Worm (Caenorhabditis elegans): ENCODE data around the gene T01C3.11.

T01C3.11 gene

DNA sequence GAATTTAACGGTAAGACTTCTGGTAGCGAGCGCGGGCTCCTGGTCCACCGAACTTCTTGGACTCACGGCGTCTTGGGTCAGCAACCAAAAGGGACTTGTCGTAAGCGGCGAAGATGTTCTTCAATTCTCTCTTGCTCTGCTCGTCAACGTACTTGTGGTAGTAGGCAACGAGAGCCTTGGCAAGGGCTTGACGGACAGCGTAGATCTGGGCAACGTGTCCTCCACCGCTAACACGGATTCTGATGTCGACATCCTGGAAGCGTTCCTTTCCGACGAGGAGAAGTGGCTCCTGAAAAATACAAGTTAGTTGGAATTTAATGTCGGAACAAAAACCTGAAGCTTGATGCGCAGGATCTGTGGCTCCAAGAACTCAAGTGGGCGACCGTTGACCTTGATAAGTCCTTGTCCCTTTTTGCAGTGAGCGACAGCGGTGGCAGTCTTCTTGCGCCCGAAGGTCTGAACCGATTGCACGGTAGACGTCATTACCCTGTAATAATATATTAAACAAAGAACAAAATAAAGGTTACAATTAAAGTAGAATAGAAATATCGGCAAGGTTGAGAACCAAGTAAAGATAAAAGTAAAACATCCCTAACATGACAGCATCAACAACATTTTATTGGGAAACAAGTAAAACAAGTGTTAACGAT is 845 bp downstream of the T01C3.11 start, which contains the start of gene rps-16:
Gene rps-16, minus strand, starts transcription at position 487 of the 650 bp plus-strand sequence.
- TF ChIP-seq che-1 (tag; optimal IDR thresholded peaks at IDR 0.05), result no peak
- TF ChIP-seq ceh-9 (tag; optimal IDR thresholded peaks at IDR 0.05), result no peak

DNA sequence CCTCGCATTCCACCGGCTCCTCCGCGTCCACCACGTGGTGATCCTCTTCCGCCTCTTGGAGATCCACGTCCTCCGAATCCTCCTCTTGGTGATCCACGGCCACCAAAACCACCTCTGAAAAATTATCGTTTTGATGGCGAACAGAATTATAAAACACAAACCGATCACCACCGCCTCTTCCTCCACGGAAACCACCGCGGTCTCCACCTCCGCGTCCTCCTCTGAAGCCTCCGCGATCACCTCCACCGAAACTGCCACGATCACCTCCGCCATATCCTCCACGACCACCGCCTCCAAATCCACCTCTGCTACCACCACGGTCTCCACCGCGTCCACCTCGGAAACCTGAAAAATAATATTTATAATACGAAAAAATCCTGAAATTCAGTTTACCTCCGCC is 2.2 kb downstream of the T01C3.11 start:
- TF ChIP-seq T23F11.4 (GFP tag; optimal IDR thresholded peaks at IDR 0.05), result no peak
- no peak for TF ChIP-seq pqm-1 (tag; optimal IDR thresholded peaks at IDR 0.05)
- TF ChIP-seq ceh-31 (tag; optimal IDR thresholded peaks at IDR 0.05), result no peak
- TF ChIP-seq gmeb-2 (tag; optimal IDR thresholded peaks at IDR 0.05), result no peak
- TF ChIP-seq pax-1 (tag; optimal IDR thresholded peaks at IDR 0.05), result no peak
- no peak for TF ChIP-seq nhr-232 (tag; optimal IDR thresholded peaks at IDR 0.05)
- no peak for TF ChIP-seq Y22D7AL.16 (tag; optimal IDR thresholded peaks at IDR 0.05)
- TF ChIP-seq pros-1 (tag; optimal IDR thresholded peaks at IDR 0.05), result no peak
- no peak for TF ChIP-seq elt-4 (tag; optimal IDR thresholded peaks at IDR 0.05)
- TF ChIP-seq ceh-6 (GFP tag; optimal IDR thresholded peaks at IDR 0.05), result no peak
- no peak for TF ChIP-seq hlh-30 (tag; optimal IDR thresholded peaks at IDR 0.05; ENCODE audit: insufficient read depth)
- no peak for TF ChIP-seq unc-3 (GFP tag; conservative IDR thresholded peaks at IDR 0.05)
- no peak for TF ChIP-seq unc-3 (tag; optimal IDR thresholded peaks at IDR 0.05)
- TF ChIP-seq rnt-1 (tag; optimal IDR thresholded peaks at IDR 0.05), result no peak
- no peak for TF ChIP-seq che-1 (tag; optimal IDR thresholded peaks at IDR 0.05)
- TF ChIP-seq ceh-48 (tag; optimal IDR thresholded peaks at IDR 0.05), result no peak
- TF ChIP-seq ceh-34 (tag; optimal IDR thresholded peaks at IDR 0.05), result no peak

DNA sequence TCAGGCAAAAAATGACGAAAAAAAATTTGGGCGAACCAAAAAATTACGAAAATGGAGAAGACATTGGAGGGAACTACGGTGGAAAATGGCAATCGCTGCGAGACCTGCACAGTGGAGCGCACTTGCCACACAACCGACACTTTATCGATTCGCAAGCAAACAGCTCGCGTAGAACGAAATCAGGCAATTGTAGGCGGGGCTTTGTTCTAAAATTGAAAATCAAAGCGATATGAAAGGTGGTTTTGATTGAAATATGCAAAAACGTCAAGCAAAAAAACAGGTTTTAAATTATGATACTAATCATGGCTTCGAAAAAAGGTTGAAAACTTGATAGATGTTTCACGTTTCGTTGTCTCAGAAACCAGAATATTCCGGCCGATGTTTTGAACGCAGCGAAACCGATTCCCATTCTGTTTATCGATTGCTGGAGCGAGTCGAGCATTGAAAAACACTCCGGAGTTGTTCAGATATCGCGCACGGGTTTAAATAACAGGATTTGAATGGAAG is 2.9 kb downstream of the T01C3.11 start, which contains the start of the genes fib-1 and mut-15:
Gene fib-1, minus strand, starts transcription at position 40 of the 507 bp plus-strand sequence.
Gene mut-15, plus strand, starts transcription at position 360 of the 507 bp plus-strand sequence.
- peak; percentile 96 for TF ChIP-seq ceh-34 (tag; optimal IDR thresholded peaks at IDR 0.05)
- TF ChIP-seq T23F11.4 (GFP tag; optimal IDR thresholded peaks at IDR 0.05), result peak; percentile 23
- TF ChIP-seq sox-4 (tag; optimal IDR thresholded peaks at IDR 0.05), result peak; percentile 21
- peak; percentile 79 for TF ChIP-seq unc-86 (tag; optimal IDR thresholded peaks at IDR 0.05)
- TF ChIP-seq ceh-45 (GFP tag; IDR thresholded peaks at IDR 0.05), result 0 out of 2 replicates have a peak, but pooled peaks have one; percentile 18
- peak; percentile 94 for TF ChIP-seq mec-3 (tag; optimal IDR thresholded peaks at IDR 0.05; ENCODE audit: borderline replicate concordance)
- peak; percentile 93 for TF ChIP-seq zip-5 (tag; optimal IDR thresholded peaks at IDR 0.05)
- no peak for TF ChIP-seq gmeb-2 (tag; optimal IDR thresholded peaks at IDR 0.05)
- peak; percentile 95 for TF ChIP-seq ceh-48 (tag; optimal IDR thresholded peaks at IDR 0.05)
- TF ChIP-seq hlh-13 (GFP tag; optimal IDR thresholded peaks at IDR 0.05), result peak; percentile 2
- TF ChIP-seq eyg-1 (tag; optimal IDR thresholded peaks at IDR 0.05), result peak; percentile 67
- TF ChIP-seq unc-42 (tag; optimal IDR thresholded peaks at IDR 0.05), result peak; percentile 91
- peak; percentile 67 for TF ChIP-seq dve-1 (tag; optimal IDR thresholded peaks at IDR 0.05)
- TF ChIP-seq C38D4.7 (GFP tag; optimal IDR thresholded peaks at IDR 0.05), result no peak
- no peak for TF ChIP-seq ceh-9 (tag; optimal IDR thresholded peaks at IDR 0.05)
- TF ChIP-seq K02D7.2 (tag; optimal IDR thresholded peaks at IDR 0.05), result no peak
- TF ChIP-seq pqm-1 (tag; optimal IDR thresholded peaks at IDR 0.05), result peak; percentile 82
- TF ChIP-seq C08G9.2 (tag; optimal IDR thresholded peaks at IDR 0.05), result peak; percentile 97
- peak; percentile 95 for TF ChIP-seq lim-6 (tag; optimal IDR thresholded peaks at IDR 0.05)
- no peak for TF ChIP-seq nhr-11 (tag; optimal IDR thresholded peaks at IDR 0.05)
- peak; percentile 77 for TF ChIP-seq hlh-8 (tag; optimal IDR thresholded peaks at IDR 0.05)
- no peak for TF ChIP-seq unc-3 (GFP tag; conservative IDR thresholded peaks at IDR 0.05)
- peak; percentile 85 for TF ChIP-seq unc-3 (tag; optimal IDR thresholded peaks at IDR 0.05)
- peak; percentile 41 for TF ChIP-seq K09A11.1 (tag; optimal IDR thresholded peaks at IDR 0.05; ENCODE audit: insufficient read depth)
- TF ChIP-seq pros-1 (tag; optimal IDR thresholded peaks at IDR 0.05), result peak; percentile 3
- no peak for TF ChIP-seq elt-4 (tag; optimal IDR thresholded peaks at IDR 0.05)
- peak; percentile 88 for TF ChIP-seq F13H6.1 (tag; optimal IDR thresholded peaks at IDR 0.05)
- peak; percentile 70 for TF ChIP-seq fkh-6 (tag; optimal IDR thresholded peaks at IDR 0.05)
- TF ChIP-seq ets-4 (tag; optimal IDR thresholded peaks at IDR 0.05), result peak; percentile 92
- peak; percentile 95 for TF ChIP-seq rnt-1 (tag; optimal IDR thresholded peaks at IDR 0.05)
- TF ChIP-seq pag-3 (tag; optimal IDR thresholded peaks at IDR 0.05; ENCODE audit: borderline replicate concordance), result peak; percentile 71
- TF ChIP-seq che-1 (tag; optimal IDR thresholded peaks at IDR 0.05), result peak; percentile 38
- peak; percentile 90 for TF ChIP-seq fax-1 (tag; optimal IDR thresholded peaks at IDR 0.05)
- peak; percentile 95 for TF ChIP-seq ceh-2 (tag; optimal IDR thresholded peaks at IDR 0.05)
- TF ChIP-seq hlh-6 (tag; optimal IDR thresholded peaks at IDR 0.05), result peak; percentile 73
- TF ChIP-seq pax-1 (tag; optimal IDR thresholded peaks at IDR 0.05), result peak; percentile 60
- no peak for TF ChIP-seq ceh-30 (tag; optimal IDR thresholded peaks at IDR 0.05)
- peak; percentile 65 for TF ChIP-seq sdc-2 (tag; optimal IDR thresholded peaks at IDR 0.05)
- TF ChIP-seq pha-2 (tag; optimal IDR thresholded peaks at IDR 0.05), result peak; percentile 51
- TF ChIP-seq hlh-15 (tag; optimal IDR thresholded peaks at IDR 0.05), result peak; percentile 77

All from whole organism, late embryonic.